Fruit fly (Drosophila melanogaster) whole organism, embryonic: ENCODE results near the gene dnc.

ENCODE experiments used
- Awh ChIP-seq: fragments of 200-800 bp; sonication (Bioruptor generic); IDR thresholded peaks from 2 replicates; pipeline ENCODE4, ENCODE4 v1.3.6; 2022; ENCODE audit warnings: missing biosample characterization, missing genetic modification characterization
- BEAF-32 ChIP-seq: fragments of 200-800 bp; sonication (Bioruptor generic); optimal IDR thresholded peaks from 3 replicates; lab custom pipeline; 2017; ENCODE audit warnings: missing biosample characterization, missing genetic modification characterization, mild to moderate bottlenecking, moderate library complexity, missing genetic modification reagents
- Bgb ChIP-seq: fragments of 200-800 bp; sonication (Bioruptor generic); IDR thresholded peaks from 2 replicates; pipeline ENCODE4 v1.3.6; 2022; ENCODE audit warnings: missing biosample characterization, missing genetic modification characterization; ENCODE audit not compliant: partially characterized antibody
- CG10274 ChIP-seq: fragments of 200-800 bp; sonication (Bioruptor generic); optimal IDR thresholded peaks from 3 replicates; lab custom pipeline; 2017; ENCODE audit warnings: missing biosample characterization, mild to moderate bottlenecking, missing genetic modification characterization
- CG10543 ChIP-seq: fragments of 200-800 bp; sonication (Bioruptor generic); optimal IDR thresholded peaks from 3 replicates; lab custom pipeline; 2017; ENCODE audit warnings: missing biosample characterization, mild to moderate bottlenecking, missing genetic modification characterization, moderate library complexity
- CG11456 ChIP-seq: fragments of 200-800 bp; sonication (Bioruptor generic); IDR thresholded peaks from 3 replicates; pipeline ENCODE4 v1.3.6; 2022; ENCODE audit warnings: missing biosample characterization, missing genetic modification characterization
- CG11504 ChIP-seq: fragments of 200-800 bp; sonication (Bioruptor generic); optimal IDR thresholded peaks from 3 replicates; lab custom pipeline; 2019; ENCODE audit warnings: missing biosample characterization, mild to moderate bottlenecking, missing genetic modification characterization, moderate library complexity
- CG12942 ChIP-seq: fragments of 200-800 bp; sonication (Bioruptor generic); optimal IDR thresholded peaks from 3 replicates; lab custom pipeline; 2016; ENCODE audit warnings: missing biosample characterization, missing genetic modification characterization
- CG15601 ChIP-seq: fragments of 200-800 bp; sonication (Bioruptor generic); optimal IDR thresholded peaks from 3 replicates; lab custom pipeline; 2019; ENCODE audit warnings: missing biosample characterization, mild to moderate bottlenecking, missing genetic modification characterization, moderate library complexity
- CG17186 ChIP-seq: fragments of 200-800 bp; sonication (Bioruptor generic); optimal IDR thresholded peaks from 3 replicates; lab custom pipeline; 2017; ENCODE audit warnings: missing biosample characterization, missing genetic modification reagents, missing genetic modification characterization
- CG17361 ChIP-seq: fragments of 200-800 bp; sonication (Bioruptor generic); IDR thresholded peaks from 3 replicates; pipeline ENCODE4 v1.3.6; 2022; ENCODE audit warnings: missing biosample characterization, missing genetic modification characterization
- CG1792 ChIP-seq: fragments of 200-800 bp; sonication (Bioruptor generic); optimal IDR thresholded peaks from 2 replicates; lab custom pipeline; 2016; ENCODE audit warnings: missing biosample characterization, missing genetic modification characterization
- CG2712 ChIP-seq: fragments of 200-800 bp; optimal IDR thresholded peaks from 3 replicates; lab custom pipeline; 2019; ENCODE audit warnings: missing biosample characterization, mild to moderate bottlenecking, missing genetic modification characterization, moderate library complexity
- CG3281 ChIP-seq: fragments of 200-800 bp; sonication (Bioruptor generic); optimal IDR thresholded peaks from 3 replicates; lab custom pipeline; 2017; ENCODE audit warnings: missing biosample characterization, mild to moderate bottlenecking, missing genetic modification characterization
- CG3407 ChIP-seq: fragments of 200-800 bp; sonication (Bioruptor generic); optimal IDR thresholded peaks from 2 replicates; lab custom pipeline; 2018; ENCODE audit warnings: missing biosample characterization, mild to moderate bottlenecking, missing genetic modification characterization
- CG4328 ChIP-seq: fragments of 200-800 bp; sonication (Bioruptor generic); optimal IDR thresholded peaks from 3 replicates; lab custom pipeline; 2017; ENCODE audit warnings: missing biosample characterization, missing genetic modification reagents, missing genetic modification characterization
- CG6765 ChIP-seq: fragments of 200-800 bp; sonication (Bioruptor generic); optimal IDR thresholded peaks from 3 replicates; lab custom pipeline; 2017; ENCODE audit warnings: missing biosample characterization, mild to moderate bottlenecking, missing genetic modification characterization
- CG7271 ChIP-seq: fragments of 200-800 bp; sonication (Bioruptor generic); optimal IDR thresholded peaks from 2 replicates; lab custom pipeline; 2018; ENCODE audit warnings: missing biosample characterization, mild to moderate bottlenecking, missing genetic modification characterization, moderate library complexity
- CG7745 ChIP-seq: fragments of 200-800 bp; sonication (Bioruptor generic); optimal IDR thresholded peaks from 2 replicates; lab custom pipeline; 2018; ENCODE audit warnings: missing biosample characterization, mild to moderate bottlenecking, missing genetic modification characterization, moderate library complexity
- CG9797 ChIP-seq: fragments of 200-800 bp; sonication (Bioruptor generic); optimal IDR thresholded peaks from 3 replicates; lab custom pipeline; 2018; ENCODE audit warnings: missing biosample characterization, mild to moderate bottlenecking, missing genetic modification characterization
- CHES-1-like ChIP-seq: fragments of 200-800 bp; sonication (Bioruptor generic); optimal IDR thresholded peaks from 2 replicates; lab custom pipeline; 2016; ENCODE audit warnings: missing biosample characterization, missing genetic modification characterization
- CkIIα-i1 ChIP-seq: fragments of 200-800 bp; sonication (Bioruptor generic); IDR thresholded peaks from 2 replicates; pipeline ENCODE4 v1.3.6; 2022; ENCODE audit warnings: missing biosample characterization, missing genetic modification characterization
- Dip2 ChIP-seq: fragments of 200-800 bp; sonication (Bioruptor generic); IDR thresholded peaks from 2 replicates; pipeline ENCODE4 v1.3.6; 2022; ENCODE audit warnings: missing biosample characterization, missing genetic modification characterization
- HLH4C ChIP-seq: fragments of 200-800 bp; sonication (Bioruptor generic); IDR thresholded peaks from 3 replicates; pipeline ENCODE4 v1.3.6; 2022; ENCODE audit warnings: missing biosample characterization, missing genetic modification characterization; ENCODE audit not compliant: partially characterized antibody
- Hey ChIP-seq: fragments of 200-800 bp; sonication (Bioruptor generic); optimal IDR thresholded peaks from 3 replicates; lab custom pipeline; 2018; ENCODE audit warnings: missing biosample characterization, mild to moderate bottlenecking, missing genetic modification characterization
- Hr3 ChIP-seq: fragments of 200-800 bp; sonication (Bioruptor generic); optimal IDR thresholded peaks from 3 replicates; lab custom pipeline; 2016; ENCODE audit warnings: missing biosample characterization, missing genetic modification characterization
- Lpt ChIP-seq: fragments of >200 bp; optimal IDR thresholded peaks from 2 replicates; lab custom pipeline; 2018; ENCODE audit warnings: missing biosample characterization, missing genetic modification characterization
- NC2α ChIP-seq: fragments of 200-800 bp; sonication (Bioruptor generic); optimal IDR thresholded peaks from 2 replicates; lab custom pipeline; 2016; ENCODE audit warnings: missing biosample characterization, missing genetic modification characterization
- NK7.1 ChIP-seq: fragments of 200-800 bp; sonication (Bioruptor generic); optimal IDR thresholded peaks from 3 replicates; lab custom pipeline; 2016; ENCODE audit warnings: missing biosample characterization, missing genetic modification characterization
- Nf-YA ChIP-seq: fragments of 200-800 bp; sonication (Bioruptor generic); IDR thresholded peaks from 2 replicates; pipeline ENCODE4 v1.3.6; 2022; ENCODE audit warnings: missing biosample characterization, missing genetic modification characterization
- Optix ChIP-seq: fragments of 200-800 bp; sonication (Bioruptor generic); IDR thresholded peaks from 3 replicates; pipeline ENCODE4 v1.3.6; 2022; ENCODE audit warnings: missing biosample characterization, missing genetic modification characterization
- Poxn ChIP-seq: fragments of 200-800 bp; sonication (Bioruptor generic); IDR thresholded peaks from 2 replicates; pipeline ENCODE4 v1.3.6; 2022; ENCODE audit warnings: missing biosample characterization, missing genetic modification characterization
- Side ChIP-seq: fragments of 200-800 bp; sonication (Bioruptor generic); optimal IDR thresholded peaks from 2 replicates; lab custom pipeline; 2016; ENCODE audit warnings: missing biosample characterization, missing genetic modification characterization
- Sox100B ChIP-seq: fragments of 200-800 bp; sonication (Bioruptor generic); optimal IDR thresholded peaks from 3 replicates; lab custom pipeline; 2018; ENCODE audit warnings: missing biosample characterization, mild to moderate bottlenecking, missing genetic modification characterization
- Sry-δ ChIP-seq: fragments of 200-800 bp; sonication (Bioruptor generic); optimal IDR thresholded peaks from 2 replicates; lab custom pipeline; 2016; ENCODE audit warnings: missing biosample characterization, missing genetic modification characterization
- Taf1 ChIP-seq: fragments of 200-800 bp; sonication (Bioruptor generic); IDR thresholded peaks from 2 replicates; pipeline ENCODE4 v1.3.6; 2022; ENCODE audit warnings: missing biosample characterization, missing genetic modification characterization
- Usf ChIP-seq: fragments of 200-800 bp; sonication (Bioruptor generic); optimal IDR thresholded peaks from 2 replicates; lab custom pipeline; 2017; ENCODE audit warnings: missing genotype, missing biosample characterization, missing genetic modification characterization
- crp ChIP-seq, 2 experiments: fragments of 200-800 bp; sonication (Bioruptor generic); optimal IDR thresholded peaks; 2 replicates in 1 of 2; 3 replicates in 1 of 2; lab custom pipeline; 2017; ENCODE audit warnings: missing biosample characterization in 2 of 2, missing genetic modification characterization in 2 of 2, mild to moderate bottlenecking in 1 of 2, moderate library complexity in 1 of 2
- fru ChIP-seq: fragments of >200 bp; optimal IDR thresholded peaks from 2 replicates; lab custom pipeline; 2017
- hbn ChIP-seq: fragments of 200-800 bp; sonication (Bioruptor generic); IDR thresholded peaks from 2 replicates; pipeline ENCODE4 v1.3.6; 2022; ENCODE audit warnings: missing biosample characterization, missing genetic modification characterization; ENCODE audit not compliant: partially characterized antibody
- jumu ChIP-seq: fragments of 200-800 bp; sonication (Bioruptor generic); optimal IDR thresholded peaks from 3 replicates; lab custom pipeline; 2016; ENCODE audit warnings: missing biosample characterization, missing genetic modification characterization
- kah ChIP-seq: fragments of 200-800 bp; sonication (Bioruptor generic); optimal IDR thresholded peaks from 2 replicates; lab custom pipeline; 2018; ENCODE audit warnings: missing biosample characterization, mild to moderate bottlenecking, missing genetic modification characterization
- kay ChIP-seq: fragments of 200-800 bp; sonication (Bioruptor generic); optimal IDR thresholded peaks from 2 replicates; lab custom pipeline; 2016; ENCODE audit warnings: missing biosample characterization, missing genetic modification characterization
- kni ChIP-seq: fragments of 200-800 bp; sonication (Bioruptor generic); optimal IDR thresholded peaks from 3 replicates; lab custom pipeline; 2017; ENCODE audit warnings: mild to moderate bottlenecking, missing biosample characterization, missing genetic modification reagents, missing genetic modification characterization
- lov ChIP-seq, 2 experiments: fragments of 200-800 bp in 1 of 2; fragments of >200 bp in 1 of 2; sonication (Bioruptor generic) in 1 of 2; IDR thresholded peaks in 1 of 2; optimal IDR thresholded peaks in 1 of 2; 2 replicates in 1 of 2; 3 replicates in 1 of 2; pipeline versions ENCODE4 v1.3.6 to Lab custom; 2017 to 2022; ENCODE audit warnings: missing biosample characterization in 1 of 2, missing genetic modification characterization in 1 of 2
- luna ChIP-seq: fragments of 200-800 bp; sonication (Bioruptor generic); optimal IDR thresholded peaks from 2 replicates; lab custom pipeline; 2016; ENCODE audit warnings: missing biosample characterization, missing genetic modification characterization
- psq ChIP-seq: fragments of 200-800 bp; sonication (Bioruptor generic); optimal IDR thresholded peaks from 2 replicates; lab custom pipeline; 2017; ENCODE audit warnings: missing biosample characterization, missing genetic modification characterization
- ro ChIP-seq: fragments of 200-800 bp; sonication (Bioruptor generic); IDR thresholded peaks from 2 replicates; pipeline ENCODE4 v1.3.6; 2022; ENCODE audit warnings: missing biosample characterization, missing genetic modification characterization
- sens ChIP-seq: fragments of 200-800 bp; sonication (Bioruptor generic); peaks from one replicate; lab custom pipeline; 2016; ENCODE audit warnings: missing biosample characterization, missing genetic modification characterization
- tgo ChIP-seq: fragments of 200-800 bp; sonication (Bioruptor generic); IDR thresholded peaks from 3 replicates; pipeline ENCODE4 v1.3.6; 2022; ENCODE audit warnings: missing biosample characterization, missing genetic modification characterization
- tio ChIP-seq: fragments of 200-800 bp; sonication (Bioruptor generic); optimal IDR thresholded peaks from 2 replicates; lab custom pipeline; 2017; ENCODE audit warnings: missing biosample characterization, missing genetic modification characterization, inconsistent platforms
- trh ChIP-seq: fragments of 200-800 bp; sonication (Bioruptor generic); optimal IDR thresholded peaks from 2 replicates; lab custom pipeline; 2016; ENCODE audit warnings: missing biosample characterization, missing genetic modification characterization

dnc gene

dm6 chrX:3357724-3358179 is 181.5 kb downstream of the dnc start (continued):
- no peak for TF ChIP-seq lov (optimal IDR thresholded peaks at IDR 0.05; lab: Kevin White, UChicago)
- TF ChIP-seq lov (GFP tag; IDR thresholded peaks at IDR 0.05; lab: Robert Waterston, UW) = no peak
- TF ChIP-seq Sox100B (GFP tag; lab: Kevin White, UChicago) = peak; percentile 63
- peak; percentile 56 for TF ChIP-seq CHES-1-like (GFP tag; lab: Kevin White, UChicago)
- no peak for TF ChIP-seq Nf-YA (GFP tag; lab: Robert Waterston, UW)
- peak; percentile 60 for TF ChIP-seq CG7745
- TF ChIP-seq Bgb (GFP tag; lab: Robert Waterston, UW) = no peak
- peak; percentile 19; the same call in 1 of the 3 replicates for TF ChIP-seq tgo
- peak; percentile 57 for TF ChIP-seq CG3407 (GFP tag; lab: Kevin White, UChicago)
- TF ChIP-seq sens (GFP tag; lab: Kevin White, UChicago) = peak; percentile 91
- TF ChIP-seq ro (GFP tag; lab: Robert Waterston, UW) = no peak
- TF ChIP-seq CG1792 (GFP tag; lab: Kevin White, UChicago) = no peak
- no peak for TF ChIP-seq fru (lab: Kevin White, UChicago)
- peak; percentile 53 for TF ChIP-seq psq (GFP tag; lab: Kevin White, UChicago)
- no peak for TF ChIP-seq Taf1 (GFP tag; lab: Robert Waterston, UW)
- no peak for TF ChIP-seq CG17361 (GFP tag; lab: Robert Waterston, UW)
- TF ChIP-seq Lpt (GFP tag; lab: Kevin White, UChicago) = no peak
- TF ChIP-seq CG17186 (GFP tag; lab: Kevin White, UChicago) = no peak
- TF ChIP-seq Optix (GFP tag; lab: Robert Waterston, UW) = no peak
- TF ChIP-seq crp (GFP tag; optimal IDR thresholded peaks at IDR 0.05; lab: Kevin White, UChicago) = no peak
- peak; percentile 45 for TF ChIP-seq CG4328 (GFP tag; lab: Kevin White, UChicago)
- TF ChIP-seq Sry-δ (GFP tag; lab: Kevin White, UChicago) = peak; percentile 22
- no peak for TF ChIP-seq CG7271 (tag; lab: Kevin White, UChicago)
- TF ChIP-seq Poxn (GFP tag; lab: Robert Waterston, UW) = no peak
- TF ChIP-seq CG15601 (tag; lab: Kevin White, UChicago) = peak; percentile 56
- peak; percentile 67 for TF ChIP-seq Awh (GFP tag; lab: Robert Waterston, UW)
- no peak for TF ChIP-seq kni (GFP tag; lab: Kevin White, UChicago)
- TF ChIP-seq CkIIα-i1 (GFP tag; lab: Robert Waterston, UW) = no peak
- peak; percentile 41 for TF ChIP-seq CG3281 (GFP tag; lab: Kevin White, UChicago)
- no peak for TF ChIP-seq CG10274 (GFP tag; lab: Kevin White, UChicago)
- TF ChIP-seq CG12942 (GFP tag; lab: Kevin White, UChicago) = no peak
- TF ChIP-seq hbn = no peak
- no peak for TF ChIP-seq CG9797 (GFP tag; lab: Kevin White, UChicago)
- TF ChIP-seq tio = no peak
- no peak for TF ChIP-seq CG11456
- peak; percentile 11 for TF ChIP-seq trh (GFP tag; lab: Kevin White, UChicago)
- TF ChIP-seq luna (GFP tag; lab: Kevin White, UChicago) = no peak
- TF ChIP-seq NK7.1 = peak; percentile 22
- no peak for TF ChIP-seq HLH4C (GFP tag; lab: Robert Waterston, UW)
- peak; percentile 18 for TF ChIP-seq Hr3 (GFP tag; lab: Kevin White, UChicago)
- peak; percentile 22 for TF ChIP-seq kah (GFP tag; lab: Kevin White, UChicago)
- TF ChIP-seq CG10543 = no peak
- TF ChIP-seq Usf = no peak
- TF ChIP-seq kay (GFP tag; lab: Kevin White, UChicago) = no peak
- no peak for TF ChIP-seq BEAF-32 (GFP tag; lab: Kevin White, UChicago)
- TF ChIP-seq CG2712 (tag; lab: Kevin White, UChicago) = peak; percentile 42
- TF ChIP-seq CG11504 (tag; lab: Kevin White, UChicago) = peak; percentile 53
- peak; percentile 20 for TF ChIP-seq NC2α (GFP tag; lab: Kevin White, UChicago)
- TF ChIP-seq Hey (tag; lab: Kevin White, UChicago) = no peak
- TF ChIP-seq Side (GFP tag; lab: Kevin White, UChicago) = peak; percentile 38
- no peak for TF ChIP-seq CG6765 (GFP tag; lab: Kevin White, UChicago)
- no peak for TF ChIP-seq Dip2 (GFP tag; lab: Robert Waterston, UW)
- TF ChIP-seq jumu (GFP tag; lab: Kevin White, UChicago) = no peak
